Worm (Caenorhabditis elegans) whole organism, young adult: ENCODE results near the gene F22B5.5.

Experiments used
- B0336.3 ChIP-seq: fragments of 200-800 bp; sonication (Bioruptor generic); IDR thresholded peaks from 2 replicates; pipeline ENCODE4 v1.3.6; 2022; ENCODE audit warnings: missing genetic modification characterization, missing compliant biosample characterization
- C06A6.2 ChIP-seq: fragments of 200-800 bp; sonication (Bioruptor generic); conservative IDR thresholded peaks from 2 replicates; pipeline ENCODE4 v1.3.6; 2022; ENCODE audit warnings: missing genetic modification characterization, missing compliant biosample characterization
- F10E7.11 ChIP-seq: sonication (generic microtip); optimal IDR thresholded peaks from 2 replicates; lab custom pipeline; 2017; ENCODE audit warnings: mild to moderate bottlenecking, missing genetic modification characterization, moderate library complexity, missing compliant biosample characterization
- F33H1.4 ChIP-seq: fragments of 200-800 bp; sonication (Bioruptor generic); IDR thresholded peaks from 2 replicates; pipeline ENCODE4 v1.3.6; 2022; ENCODE audit warnings: missing genetic modification reagents, missing genetic modification characterization, missing compliant biosample characterization
- F39B2.1 ChIP-seq: fragments of 200-800 bp; sonication (Bioruptor generic); IDR thresholded peaks from 2 replicates; pipeline ENCODE4 v1.3.6; 2022; ENCODE audit warnings: missing genetic modification reagents, missing genetic modification characterization, missing compliant biosample characterization
- F49E8.2 ChIP-seq: sonication (generic microtip); optimal IDR thresholded peaks from 3 replicates; lab custom pipeline; 2017; ENCODE audit warnings: missing genetic modification characterization, mild to moderate bottlenecking, missing compliant biosample characterization, antibody characterized with exemption, moderate library complexity; ENCODE audit not compliant: insufficient read depth
- F52B5.7 ChIP-seq: sonication (generic microtip); optimal IDR thresholded peaks from 2 replicates; lab custom pipeline; 2016; ENCODE audit warnings: mild to moderate bottlenecking, missing genetic modification characterization, missing compliant biosample characterization
- T07F8.4 ChIP-seq: sonication (generic microtip); optimal IDR thresholded peaks from 2 replicates; lab custom pipeline; 2016; ENCODE audit warnings: mild to moderate bottlenecking, missing genetic modification characterization, moderate library complexity, missing compliant biosample characterization
- ama-1 ChIP-seq, 3 experiments: fragments of 150-350 bp in 1 of 3; sonication (generic microtip) in 2 of 3; optimal IDR thresholded peaks; 2 replicates each; lab custom pipeline; 2014 to 2018; ENCODE audit warnings: missing biosample characterization in 2 of 3, missing genetic modification characterization in 2 of 3, missing genetic modification reagents in 2 of 3
- atf-7 ChIP-seq: sonication (generic microtip); optimal IDR thresholded peaks from 2 replicates; lab custom pipeline; 2017; ENCODE audit warnings: mild to moderate bottlenecking, missing genetic modification characterization, missing compliant biosample characterization
- attf-5 ChIP-seq: fragments of 200-800 bp; sonication (Bioruptor generic); optimal IDR thresholded peaks from 2 replicates; lab custom pipeline; 2018; ENCODE audit warnings: mild to moderate bottlenecking, missing genetic modification characterization, missing compliant biosample characterization
- ccch-3 ChIP-seq: fragments of 200-800 bp; sonication (Bioruptor generic); optimal IDR thresholded peaks from 2 replicates; lab custom pipeline; 2018; ENCODE audit warnings: mild to moderate bottlenecking, missing genetic modification characterization, missing compliant biosample characterization
- cebp-1 ChIP-seq, 2 experiments: fragments of 200-800 bp in 1 of 2; sonication (Bioruptor generic) in 1 of 2; sonication (generic microtip) in 1 of 2; IDR thresholded peaks in 1 of 2; optimal IDR thresholded peaks in 1 of 2; 2 replicates each; pipeline versions ENCODE4 v1.3.6 to Lab custom; 2017 to 2022; ENCODE audit warnings: missing compliant biosample characterization in 2 of 2, missing genetic modification characterization in 2 of 2, mild to moderate bottlenecking in 1 of 2, missing genetic modification reagents in 1 of 2, moderate library complexity in 1 of 2
- ceh-100 ChIP-seq: fragments of 200-800 bp; sonication (Bioruptor generic); IDR thresholded peaks from 2 replicates; pipeline ENCODE4 v1.3.6; 2022; ENCODE audit warnings: missing genetic modification reagents, missing genetic modification characterization, missing compliant biosample characterization
- ceh-40 ChIP-seq: fragments of 200-800 bp; sonication (Bioruptor generic); IDR thresholded peaks from 2 replicates; pipeline ENCODE4 v1.3.6; 2022; ENCODE audit warnings: missing genetic modification characterization, missing compliant biosample characterization
- hmg-20 ChIP-seq: fragments of 200-800 bp; sonication (Bioruptor generic); IDR thresholded peaks from 2 replicates; pipeline ENCODE4 v1.3.6; 2022; ENCODE audit warnings: missing genetic modification reagents, missing genetic modification characterization, missing compliant biosample characterization
- hrde-1 ChIP-seq: sonication (generic microtip); optimal IDR thresholded peaks from 2 replicates; lab custom pipeline; 2016; ENCODE audit warnings: missing genetic modification characterization, mild to moderate bottlenecking, missing compliant biosample characterization, moderate library complexity, missing genotype, missing genetic modification reagents, borderline replicate concordance
- let-526 ChIP-seq: fragments of 200-800 bp; sonication (Bioruptor generic); IDR thresholded peaks from 2 replicates; pipeline ENCODE4 v1.3.6; 2022; ENCODE audit warnings: missing genetic modification reagents, missing genetic modification characterization, missing compliant biosample characterization
- let-607 ChIP-seq, 2 experiments: fragments of 200-800 bp in 1 of 2; sonication (Bioruptor generic) in 1 of 2; sonication (generic microtip) in 1 of 2; optimal IDR thresholded peaks; 2 replicates each; lab custom pipeline; 2016 to 2018; ENCODE audit warnings: mild to moderate bottlenecking in 2 of 2, missing compliant biosample characterization in 2 of 2, missing genetic modification characterization in 2 of 2, moderate library complexity in 2 of 2, missing genotype in 1 of 2
- lin-35 ChIP-seq, 3 experiments: fragments of 150-350 bp in 2 of 3; sonication (generic microtip) in 1 of 3; optimal IDR thresholded peaks; 2 replicates each; lab custom pipeline; 2014 to 2018; ENCODE audit warnings: missing biosample characterization in 3 of 3, missing genetic modification characterization in 3 of 3, missing genetic modification reagents in 3 of 3
- lin-54 ChIP-seq: fragments of 200-800 bp; sonication (Bioruptor generic); optimal IDR thresholded peaks from 2 replicates; lab custom pipeline; 2018; ENCODE audit warnings: mild to moderate bottlenecking, missing genetic modification characterization, missing compliant biosample characterization
- madf-3 ChIP-seq: fragments of 200-800 bp; sonication (Bioruptor generic); IDR thresholded peaks from 2 replicates; pipeline ENCODE4 v1.3.6; 2022; ENCODE audit warnings: missing genetic modification reagents, missing genetic modification characterization, missing compliant biosample characterization
- mcd-1 ChIP-seq: fragments of 200-800 bp; sonication (Bioruptor generic); IDR thresholded peaks from 2 replicates; pipeline ENCODE4 v1.3.6; 2022; ENCODE audit warnings: missing genetic modification reagents, missing genetic modification characterization, missing compliant biosample characterization
- mes-4 ChIP-seq: sonication (generic microtip); optimal IDR thresholded peaks from 2 replicates; lab custom pipeline; 2016; ENCODE audit warnings: missing genotype, missing genetic modification characterization, missing compliant biosample characterization
- nfyb-1 ChIP-seq: fragments of 200-800 bp; sonication (Bioruptor generic); IDR thresholded peaks from 2 replicates; pipeline ENCODE4 v1.3.6; 2022; ENCODE audit warnings: missing genetic modification reagents, missing genetic modification characterization, missing compliant biosample characterization
- nhr-120 ChIP-seq: fragments of 200-800 bp; sonication (Bioruptor generic); IDR thresholded peaks from 2 replicates; pipeline ENCODE4 v1.3.6; 2022; ENCODE audit warnings: missing genetic modification characterization, missing compliant biosample characterization
- rec-8 ChIP-seq, 2 experiments: sonication (generic microtip); optimal IDR thresholded peaks; 2 replicates each; lab custom pipeline; 2016; ENCODE audit warnings: mild to moderate bottlenecking in 2 of 2, missing genetic modification characterization in 2 of 2, missing genetic modification reagents in 2 of 2, missing genotype in 2 of 2, missing biosample characterization in 1 of 2, missing compliant biosample characterization in 1 of 2, moderate library complexity in 1 of 2
- rpc-1 ChIP-seq, 2 experiments: fragments of 150-350 bp in 1 of 2; sonication (generic microtip) in 1 of 2; optimal IDR thresholded peaks; 2 replicates each; lab custom pipeline; 2014 to 2018; ENCODE audit warnings: missing biosample characterization in 1 of 2, missing genetic modification characterization in 1 of 2, missing genetic modification reagents in 1 of 2, missing genotype in 1 of 2
- somi-1 ChIP-seq: fragments of 200-800 bp; sonication (Bioruptor generic); optimal IDR thresholded peaks from 2 replicates; lab custom pipeline; 2018; ENCODE audit warnings: mild to moderate bottlenecking, missing genetic modification characterization, missing compliant biosample characterization
- tbp1 ChIP-seq: fragments of 200-800 bp; sonication (Bioruptor generic); optimal IDR thresholded peaks from 2 replicates; lab custom pipeline; 2018; ENCODE audit warnings: mild to moderate bottlenecking, missing genetic modification characterization, missing compliant biosample characterization
- ztf-26 ChIP-seq: sonication (generic microtip); optimal IDR thresholded peaks from 2 replicates; lab custom pipeline; 2017; ENCODE audit warnings: missing genetic modification characterization, missing compliant biosample characterization

The F22B5.5 gene

ce11 chrII:8428758-8428946, 25.8 kb downstream of the F22B5.5 start, which contains the start of gene F14E5.2:
F14E5.2 (minus strand) TSS chrII:8428858.
- TF ChIP-seq mcd-1 (GFP tag; lab: Robert Waterston, UW) (no peak), lin-54 (no peak), lin-35 (GFP tag; optimal IDR thresholded peaks at IDR 0.05; lab: Kevin White, UChicago) (no peak), F39B2.1 (no peak), somi-1 (GFP tag; lab: Kevin White, UChicago) (no peak), rec-8 (tag; optimal IDR thresholded peaks at IDR 0.05; lab: Kevin White, UChicago) (no peak), madf-3 (no peak), F49E8.2 (no peak)

DNA sequence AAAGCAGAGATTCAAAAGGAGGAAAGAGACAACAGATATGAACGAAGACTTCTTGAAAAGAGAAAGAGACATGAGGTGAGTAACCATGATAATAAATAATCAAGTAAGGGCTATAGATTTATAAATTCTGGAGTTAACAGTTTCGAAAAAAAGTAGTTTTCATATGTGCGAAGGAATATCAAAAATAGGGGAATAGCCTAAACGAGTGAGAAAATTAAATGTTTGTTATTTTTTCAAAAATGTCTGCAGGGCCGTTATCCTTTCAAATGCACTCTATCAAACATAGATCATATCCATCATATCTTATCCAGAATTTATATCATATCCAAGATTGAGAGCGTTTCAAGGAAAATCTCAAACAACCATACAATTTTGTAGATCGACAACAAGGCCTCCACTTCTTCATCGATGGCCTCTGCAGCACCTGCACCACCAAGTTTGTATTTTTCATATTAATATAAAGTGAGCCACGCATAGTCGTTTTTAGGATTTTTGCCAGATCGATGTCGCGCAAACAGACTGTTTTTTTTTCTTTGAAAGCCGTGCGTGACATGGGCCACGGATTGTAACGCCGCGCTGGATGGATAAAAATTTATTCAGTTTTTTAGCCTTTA, 33.5 kb downstream of the F22B5.5 start:
- TF ChIP-seq tbp1 (GFP tag; lab: Kevin White, UChicago) (no peak), F49E8.2 (peak; percentile 19), lin-35 (GFP tag; optimal IDR thresholded peaks at IDR 0.05; lab: Kevin White, UChicago) (no peak)

ce11 chrII:8419798-8420197, 34.6 kb downstream of the F22B5.5 start, which contains the start of gene F14E5.8:
F14E5.8 (plus strand) TSS chrII:8420098.
- peak; percentile 12 for TF ChIP-seq hrde-1 (tag; lab: Kevin White, UChicago)

ce11 chrII:8419015-8419414, 35.4 kb downstream of the F22B5.5 start:
- no peak for TF ChIP-seq nhr-120
- TF ChIP-seq B0336.3 (GFP tag; lab: Robert Waterston, UW), result no peak
- TF ChIP-seq F49E8.2, result no peak
- no peak for TF ChIP-seq let-526 (GFP tag; lab: Robert Waterston, UW)

DNA sequence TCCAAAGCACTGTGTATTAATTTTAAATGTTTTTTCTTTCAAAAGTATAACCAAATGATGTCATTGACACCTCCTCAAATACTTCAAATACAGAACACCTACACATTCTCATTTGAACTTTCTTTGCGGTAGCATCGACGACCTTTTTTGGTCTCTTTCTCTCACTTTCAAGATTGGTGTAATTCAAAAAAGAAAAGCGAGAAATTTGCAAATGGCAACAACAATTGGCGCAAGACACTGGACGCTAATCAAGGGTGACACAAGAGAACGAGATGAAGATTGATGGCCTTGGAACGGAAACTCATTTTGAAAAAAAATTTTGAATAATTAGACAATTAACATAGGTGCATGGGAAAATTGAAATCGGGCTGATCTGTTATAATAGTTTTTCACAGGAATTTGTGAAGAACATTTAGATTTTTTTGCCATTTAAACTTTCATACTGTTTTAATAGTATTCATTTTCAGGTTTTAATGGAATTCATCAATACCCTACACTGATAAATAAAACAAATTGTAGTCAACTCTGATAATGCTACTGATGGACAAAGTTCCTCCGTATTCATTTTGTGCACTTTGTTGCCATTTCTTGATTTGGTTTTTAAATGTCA, 37.2 kb downstream of the F22B5.5 start, which contains the start of gene fdgt-2:
Gene fdgt-2 (plus strand): TSS at position 560 of the 610 bp plus-strand sequence.
- TF ChIP-seq ccch-3 (GFP tag; lab: Kevin White, UChicago) (no peak), T07F8.4 (no peak), nhr-120 (no peak), hmg-20 (GFP tag; lab: Robert Waterston, UW) (no peak)

DNA sequence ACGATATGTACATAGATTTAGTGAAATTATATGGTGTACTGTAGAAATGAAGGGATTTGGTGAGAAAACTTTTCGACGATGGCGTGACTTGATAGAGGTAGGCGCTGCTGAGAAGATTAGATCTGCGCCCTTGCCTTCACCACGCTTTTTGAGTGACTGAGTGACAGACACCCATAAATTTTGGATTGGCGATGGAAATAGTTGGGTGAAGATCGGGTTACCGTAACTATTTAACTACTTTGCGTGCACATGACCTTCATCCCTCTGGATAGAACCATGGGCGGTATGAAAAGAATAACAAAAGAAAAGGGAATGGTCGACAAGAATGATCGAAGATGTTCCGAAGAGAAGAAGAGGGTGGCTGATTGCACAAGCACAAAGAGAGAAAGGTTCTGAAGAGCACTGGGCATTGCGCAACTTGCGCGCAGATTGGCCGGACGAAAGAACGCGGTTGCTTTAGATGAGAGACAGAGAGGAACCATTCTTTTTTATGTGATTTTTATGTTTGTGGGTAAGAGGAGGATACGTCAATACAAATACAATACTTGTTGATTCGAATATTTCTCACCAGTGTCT, 38.9 kb downstream of the F22B5.5 start:
- TF ChIP-seq ztf-26 (tag; lab: Kevin White, UChicago) (no peak), let-607 (tag; optimal IDR thresholded peaks at IDR 0.05; lab: Kevin White, UChicago) (no peak), ceh-100 (GFP tag; lab: Robert Waterston, UW) (no peak), mes-4 (tag; lab: Kevin White, UChicago) (no peak), atf-7 (tag; lab: Kevin White, UChicago) (no peak), ama-1 (optimal IDR thresholded peaks at IDR 0.05; lab: Kevin White, UChicago) (no peak), ama-1 (GFP tag; optimal IDR thresholded peaks at IDR 0.05; lab: Kevin White, UChicago) (no peak), tbp1 (GFP tag; lab: Kevin White, UChicago) (no peak), B0336.3 (GFP tag; lab: Robert Waterston, UW) (no peak), rpc-1 (optimal IDR thresholded peaks at IDR 0.05; lab: Kevin White, UChicago) (no peak), rpc-1 (tag; optimal IDR thresholded peaks at IDR 0.05; lab: Kevin White, UChicago) (no peak), rec-8 (tag; optimal IDR thresholded peaks at IDR 0.05; lab: Kevin White, UChicago) (no peak), F10E7.11 (tag; lab: Kevin White, UChicago) (no peak), ceh-40 (no peak), nfyb-1 (GFP tag; lab: Robert Waterston, UW) (no peak), cebp-1 (GFP tag; IDR thresholded peaks at IDR 0.05; lab: Robert Waterston, UW) (no peak), cebp-1 (tag; optimal IDR thresholded peaks at IDR 0.05; lab: Kevin White, UChicago) (no peak), attf-5 (no peak), hmg-20 (GFP tag; lab: Robert Waterston, UW) (no peak), somi-1 (GFP tag; lab: Kevin White, UChicago) (no peak), C06A6.2 (GFP tag; lab: Robert Waterston, UW) (no peak), F33H1.4 (no peak), F52B5.7 (tag; lab: Kevin White, UChicago) (no peak)
